In the genomic region with DNA sequence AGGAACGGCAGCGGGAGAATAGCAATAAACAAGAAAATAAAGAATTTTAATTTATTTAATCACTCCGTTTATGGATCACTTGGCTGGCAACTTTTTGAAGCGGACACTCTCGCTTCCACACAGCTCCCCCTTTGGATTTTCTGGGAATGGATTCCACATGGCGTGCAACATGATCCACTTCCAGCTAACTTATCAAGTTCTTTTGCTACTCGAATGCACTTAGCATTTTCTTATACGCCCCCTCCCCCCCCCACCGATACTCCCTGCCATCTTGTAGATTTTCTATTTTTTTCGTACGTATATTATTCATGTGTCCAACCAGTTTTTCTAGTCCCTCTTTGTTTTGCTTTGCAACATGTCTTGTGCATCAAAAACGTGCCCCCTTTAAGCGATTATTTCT, we compare ENCODE assay signal across 1 fruit fly cellular context.
TF ChIP-seq lines count a peak whose summit lies in the region.

No protein-coding gene starts in this region.

TF ChIP-seq in whole organism, prepupa, 60 proteins besides CTCF, POLR2A, EP300 and RAD21 (continued from another document):
- TF ChIP-seq CG11294 (GFP tag; IDR thresholded peaks at IDR 0.05; lab: Robert Waterston, UW) (no peak), CG6163 (GFP tag; IDR thresholded peaks at IDR 0.05; lab: Robert Waterston, UW) (0 out of 3 replicates have a peak, but pooled peaks have one; percentile 36), Hr39 (GFP tag; optimal IDR thresholded peaks at IDR 0.05; lab: Kevin White, UChicago) (no peak)
